Fruit fly (Drosophila melanogaster) whole organism, embryonic: Measurements from ENCODE around the gene ksr.

ENCODE experiments used
- CG10565 ChIP-seq: fragments of 200-800 bp; sonication (Bioruptor generic); optimal IDR thresholded peaks from 3 replicates; lab custom pipeline; 2016; ENCODE audit warnings: missing biosample characterization, mild to moderate bottlenecking, missing genetic modification characterization
- CG11695 ChIP-seq: fragments of 200-800 bp; sonication (Bioruptor generic); IDR thresholded peaks from 3 replicates; pipeline ENCODE4 v1.3.6; 2022; ENCODE audit warnings: missing biosample characterization, missing genetic modification characterization
- CG12155 ChIP-seq: fragments of 200-800 bp; sonication (Bioruptor generic); optimal IDR thresholded peaks from 3 replicates; lab custom pipeline; 2016; ENCODE audit warnings: missing biosample characterization, missing genetic modification characterization
- CG14860 ChIP-seq: fragments of 200-800 bp; sonication (Bioruptor generic); IDR thresholded peaks from 3 replicates; pipeline ENCODE4 v1.3.6; 2022; ENCODE audit warnings: missing biosample characterization, missing genetic modification characterization; ENCODE audit not compliant: partially characterized antibody
- CG15073 ChIP-seq: fragments of 200-800 bp; sonication (Bioruptor generic); optimal IDR thresholded peaks from 2 replicates; lab custom pipeline; 2016; ENCODE audit warnings: missing biosample characterization, missing genetic modification characterization
- CG15479 ChIP-seq: fragments of 200-800 bp; sonication (Bioruptor generic); optimal IDR thresholded peaks from 3 replicates; lab custom pipeline; 2019; ENCODE audit warnings: missing biosample characterization, mild to moderate bottlenecking, missing genetic modification characterization, moderate library complexity
- CG30020 ChIP-seq: fragments of 200-800 bp; optimal IDR thresholded peaks from 2 replicates; lab custom pipeline; 2019; ENCODE audit warnings: missing biosample characterization, mild to moderate bottlenecking, missing genetic modification characterization, moderate library complexity
- CG31224 ChIP-seq: fragments of 200-800 bp; sonication (Bioruptor generic); IDR thresholded peaks from 2 replicates; pipeline ENCODE4 v1.3.6; 2022; ENCODE audit warnings: missing biosample characterization, missing genetic modification characterization
- CG31388 ChIP-seq: fragments of 200-800 bp; sonication (Bioruptor generic); optimal IDR thresholded peaks from 2 replicates; lab custom pipeline; 2016; ENCODE audit warnings: missing biosample characterization, missing genetic modification characterization
- CG3281 ChIP-seq: fragments of 200-800 bp; sonication (Bioruptor generic); optimal IDR thresholded peaks from 3 replicates; lab custom pipeline; 2017; ENCODE audit warnings: missing biosample characterization, mild to moderate bottlenecking, missing genetic modification characterization
- CG42726 ChIP-seq: fragments of 200-800 bp; sonication (Bioruptor generic); IDR thresholded peaks from 2 replicates; pipeline ENCODE4 v1.3.6; 2022; ENCODE audit warnings: missing biosample characterization, missing genetic modification characterization; ENCODE audit not compliant: partially characterized antibody
- CG4282 ChIP-seq: fragments of 200-800 bp; sonication (Bioruptor generic); optimal IDR thresholded peaks from 2 replicates; lab custom pipeline; 2016; ENCODE audit warnings: missing biosample characterization, missing genetic modification characterization
- CG5180 ChIP-seq: fragments of 200-800 bp; sonication (Bioruptor generic); optimal IDR thresholded peaks from 3 replicates; lab custom pipeline; 2017; ENCODE audit warnings: missing biosample characterization, missing genetic modification characterization, mild to moderate bottlenecking, moderate library complexity, missing genetic modification reagents
- CG6175 ChIP-seq: fragments of 200-800 bp; sonication (Bioruptor generic); IDR thresholded peaks from 3 replicates; pipeline ENCODE4 v1.3.6; 2022; ENCODE audit warnings: missing biosample characterization, missing genetic modification characterization
- CG6813 ChIP-seq: fragments of 200-800 bp; sonication (Bioruptor generic); optimal IDR thresholded peaks from 2 replicates; lab custom pipeline; 2017; ENCODE audit warnings: missing biosample characterization, missing genetic modification characterization, mild to moderate bottlenecking, moderate library complexity, missing genetic modification reagents
- CG7372 ChIP-seq: fragments of 200-800 bp; sonication (Bioruptor generic); IDR thresholded peaks from 2 replicates; pipeline ENCODE4 v1.3.6; 2022; ENCODE audit warnings: missing biosample characterization, missing genetic modification characterization
- CG8359 ChIP-seq: fragments of 200-800 bp; sonication (Bioruptor generic); optimal IDR thresholded peaks from 2 replicates; lab custom pipeline; 2017; ENCODE audit warnings: missing biosample characterization, mild to moderate bottlenecking, missing genetic modification characterization, borderline replicate concordance
- CG9932 ChIP-seq: fragments of 200-800 bp; sonication (Bioruptor generic); IDR thresholded peaks from 2 replicates; pipeline ENCODE4 v1.3.6; 2022; ENCODE audit warnings: missing biosample characterization, missing genetic modification characterization
- D19B ChIP-seq: fragments of 200-800 bp; sonication (Bioruptor generic); optimal IDR thresholded peaks from 2 replicates; lab custom pipeline; 2017; ENCODE audit warnings: missing biosample characterization, mild to moderate bottlenecking, missing genetic modification characterization
- E2f1 ChIP-seq: fragments of 200-800 bp; sonication (Bioruptor generic); IDR thresholded peaks from 2 replicates; pipeline ENCODE4 v1.3.6; 2022; ENCODE audit warnings: missing biosample characterization, missing genetic modification characterization
- ERR ChIP-seq: fragments of 200-800 bp; sonication (Bioruptor generic); optimal IDR thresholded peaks from 2 replicates; lab custom pipeline; 2016; ENCODE audit warnings: missing biosample characterization, missing genetic modification characterization
- Ets65A ChIP-seq: fragments of 200-800 bp; sonication (Bioruptor generic); peaks from one replicate; lab custom pipeline; 2016; ENCODE audit warnings: missing biosample characterization, missing genetic modification characterization
- HLH54F ChIP-seq: fragments of 200-800 bp; sonication (Bioruptor generic); optimal IDR thresholded peaks from 3 replicates; lab custom pipeline; 2016; ENCODE audit warnings: missing biosample characterization, missing genetic modification characterization
- Hr78 ChIP-seq, 2 experiments: fragments of 200-800 bp in 1 of 2; fragments of >200 bp in 1 of 2; sonication (Bioruptor generic) in 1 of 2; optimal IDR thresholded peaks; 2 replicates each; lab custom pipeline; 2017 to 2019; ENCODE audit warnings: missing biosample characterization in 2 of 2, missing genetic modification characterization in 2 of 2, mild to moderate bottlenecking in 1 of 2, moderate library complexity in 1 of 2
- Med ChIP-seq: fragments of 200-800 bp; sonication (Bioruptor generic); peaks from one replicate; lab custom pipeline; 2016; ENCODE audit warnings: missing biosample characterization, missing genetic modification characterization, mild to moderate bottlenecking, inconsistent platforms, moderate library complexity
- Mes4 ChIP-seq: fragments of 200-800 bp; sonication (Bioruptor generic); optimal IDR thresholded peaks from 2 replicates; lab custom pipeline; 2016; ENCODE audit warnings: missing biosample characterization, missing genetic modification characterization
- NC2α ChIP-seq: fragments of 200-800 bp; sonication (Bioruptor generic); optimal IDR thresholded peaks from 2 replicates; lab custom pipeline; 2016; ENCODE audit warnings: missing biosample characterization, missing genetic modification characterization
- Nf-YC ChIP-seq: fragments of 200-800 bp; optimal IDR thresholded peaks from 3 replicates; lab custom pipeline; 2019; ENCODE audit warnings: missing biosample characterization, mild to moderate bottlenecking, missing genetic modification characterization, moderate library complexity
- Oli ChIP-seq: fragments of 200-800 bp; sonication (Bioruptor generic); optimal IDR thresholded peaks from 2 replicates; lab custom pipeline; 2018; ENCODE audit warnings: missing biosample characterization, mild to moderate bottlenecking, missing genetic modification characterization, moderate library complexity
- Poxn ChIP-seq: fragments of 200-800 bp; sonication (Bioruptor generic); IDR thresholded peaks from 2 replicates; pipeline ENCODE4 v1.3.6; 2022; ENCODE audit warnings: missing biosample characterization, missing genetic modification characterization
- Side ChIP-seq: fragments of 200-800 bp; sonication (Bioruptor generic); optimal IDR thresholded peaks from 2 replicates; lab custom pipeline; 2016; ENCODE audit warnings: missing biosample characterization, missing genetic modification characterization
- Ssrp ChIP-seq: fragments of 200-800 bp; sonication (Bioruptor generic); optimal IDR thresholded peaks from 2 replicates; lab custom pipeline; 2018; ENCODE audit warnings: missing biosample characterization, mild to moderate bottlenecking, missing genetic modification characterization, moderate library complexity
- ci ChIP-seq: fragments of 200-800 bp; sonication (Bioruptor generic); IDR thresholded peaks from 3 replicates; pipeline ENCODE4 v1.3.6; 2022; ENCODE audit warnings: missing biosample characterization, missing genetic modification characterization
- da ChIP-seq: fragments of 200-800 bp; sonication (Bioruptor generic); optimal IDR thresholded peaks from 2 replicates; lab custom pipeline; 2016; ENCODE audit warnings: missing biosample characterization, missing genetic modification characterization
- dan ChIP-seq: fragments of 200-800 bp; sonication (Bioruptor generic); IDR thresholded peaks from 2 replicates; pipeline ENCODE4 v1.3.6; 2022; ENCODE audit warnings: missing biosample characterization, missing genetic modification characterization
- en ChIP-seq: fragments of 200-800 bp; sonication (Bioruptor generic); optimal IDR thresholded peaks from 2 replicates; lab custom pipeline; 2016; ENCODE audit warnings: missing biosample characterization, missing genetic modification characterization
- gem ChIP-seq: fragments of 200-800 bp; sonication (Bioruptor generic); optimal IDR thresholded peaks from 2 replicates; lab custom pipeline; 2019; ENCODE audit warnings: missing biosample characterization, mild to moderate bottlenecking, missing genetic modification characterization, moderate library complexity
- grau ChIP-seq: fragments of 200-800 bp; optimal IDR thresholded peaks from 3 replicates; lab custom pipeline; 2019; ENCODE audit warnings: missing biosample characterization, mild to moderate bottlenecking, missing genetic modification characterization, moderate library complexity
- ind ChIP-seq: fragments of 200-800 bp; sonication (Bioruptor generic); optimal IDR thresholded peaks from 3 replicates; lab custom pipeline; 2016; ENCODE audit warnings: missing biosample characterization, missing genetic modification characterization
- ken ChIP-seq: fragments of 200-800 bp; sonication (Bioruptor generic); IDR thresholded peaks from 3 replicates; pipeline ENCODE4 v1.3.6; 2022; ENCODE audit warnings: missing biosample characterization, missing genetic modification characterization
- mld ChIP-seq: fragments of 200-800 bp; sonication (Bioruptor generic); IDR thresholded peaks from 3 replicates; pipeline ENCODE4 v1.3.6; 2022; ENCODE audit warnings: missing biosample characterization, missing genetic modification characterization; ENCODE audit not compliant: partially characterized antibody
- nom ChIP-seq: fragments of 200-800 bp; sonication (Bioruptor generic); optimal IDR thresholded peaks from 2 replicates; lab custom pipeline; 2017; ENCODE audit warnings: missing biosample characterization, missing genetic modification characterization, mild to moderate bottlenecking, moderate library complexity, missing genetic modification reagents
- pan ChIP-seq, 4 experiments: fragments of >200 bp in 3 of 4; fragments of 200-800 bp in 1 of 4; sonication (Bioruptor generic) in 1 of 4; optimal IDR thresholded peaks in 3 of 4; IDR thresholded peaks in 1 of 4; 2 replicates each; pipeline versions ENCODE4 v1.3.6 to Lab custom; 2017 to 2022; ENCODE audit warnings: missing biosample characterization in 2 of 4, missing genetic modification characterization in 2 of 4, mixed read lengths in 1 of 4
- pho ChIP-seq: fragments of 200-800 bp; sonication (Bioruptor generic); optimal IDR thresholded peaks from 2 replicates; lab custom pipeline; 2016; ENCODE audit warnings: missing biosample characterization, missing genetic modification characterization
- sens-2 ChIP-seq: fragments of 200-800 bp; sonication (Bioruptor generic); IDR thresholded peaks from 2 replicates; pipeline ENCODE4 v1.3.6; 2022; ENCODE audit warnings: missing biosample characterization, missing genetic modification characterization
- sqz ChIP-seq: fragments of 200-800 bp; sonication (Bioruptor generic); optimal IDR thresholded peaks from 3 replicates; lab custom pipeline; 2018; ENCODE audit warnings: missing biosample characterization, mild to moderate bottlenecking, missing genetic modification characterization
- ssp ChIP-seq: fragments of 200-800 bp; sonication (Bioruptor generic); IDR thresholded peaks from 2 replicates; pipeline ENCODE4 v1.3.6; 2022; ENCODE audit warnings: missing biosample characterization, missing genetic modification characterization
- tx ChIP-seq: fragments of 200-800 bp; sonication (Bioruptor generic); optimal IDR thresholded peaks from 2 replicates; lab custom pipeline; 2016; ENCODE audit warnings: missing biosample characterization, missing genetic modification characterization
- unpg ChIP-seq: fragments of 200-800 bp; sonication (Bioruptor generic); optimal IDR thresholded peaks from 3 replicates; lab custom pipeline; 2018; ENCODE audit warnings: missing biosample characterization, mild to moderate bottlenecking, missing genetic modification characterization, moderate library complexity
- wor ChIP-seq: fragments of 200-800 bp; sonication (Bioruptor generic); IDR thresholded peaks from 2 replicates; pipeline ENCODE4 v1.3.6; 2022; ENCODE audit warnings: missing biosample characterization, missing genetic modification characterization

ksr gene

DNA sequence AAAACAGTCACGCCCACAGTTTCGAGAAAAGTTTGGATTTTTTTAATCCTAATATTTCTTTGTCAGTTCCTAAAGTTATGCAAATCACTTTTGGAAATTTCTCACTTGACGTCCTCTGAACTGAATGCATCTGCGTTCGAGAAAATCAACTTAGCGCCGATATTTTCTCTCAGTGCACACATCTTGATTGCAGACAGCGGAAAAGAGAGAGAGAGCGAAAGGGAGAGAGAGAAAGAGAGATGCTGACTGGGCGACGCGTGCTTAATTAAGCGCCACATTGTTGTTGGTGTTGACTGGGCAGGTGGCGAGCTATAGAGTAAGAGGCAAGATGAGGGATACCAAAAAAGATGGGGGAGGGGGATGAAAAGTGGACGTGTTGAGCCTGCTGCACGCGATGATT is 34.9 kb upstream of the ksr start (continued):
- peak; percentile 15 for TF ChIP-seq CG8359 (GFP tag; lab: Kevin White, UChicago)
- TF ChIP-seq ERR = no peak
- no peak for TF ChIP-seq Hr78 (GFP tag; optimal IDR thresholded peaks at IDR 0.05; lab: Kevin White, UChicago)
- TF ChIP-seq ken = peak; percentile 60; the same call in 1 of the 3 replicates
- 0 out of 2 replicates have a peak, but pooled peaks have one; percentile 22 for TF ChIP-seq wor (GFP tag; lab: Robert Waterston, UW)
- no peak for TF ChIP-seq pan (optimal IDR thresholded peaks at IDR 0.05; lab: Kevin White, UChicago)
- peak in 1 of 2 experiments; percentile 66 for TF ChIP-seq pan (GFP tag; optimal IDR thresholded peaks at IDR 0.05 in 1 of 2, IDR thresholded peaks at IDR 0.05 in 1 of 2)
- no peak for TF ChIP-seq pho (GFP tag; lab: Kevin White, UChicago)
- TF ChIP-seq CG6813 = no peak
- peak; percentile 44; the same call in 1 of the 2 replicates for TF ChIP-seq sens-2 (GFP tag; lab: Robert Waterston, UW)
- no peak for TF ChIP-seq CG3281 (GFP tag; lab: Kevin White, UChicago)
- no peak for TF ChIP-seq dan (GFP tag; lab: Robert Waterston, UW)
- peak; percentile 43 for TF ChIP-seq grau
- no peak for TF ChIP-seq CG30020 (tag; lab: Kevin White, UChicago)
- peak; percentile 72 for TF ChIP-seq gem
- no peak for TF ChIP-seq CG31388 (GFP tag; lab: Kevin White, UChicago)
- no peak for TF ChIP-seq ssp
- no peak for TF ChIP-seq en
- peak; percentile 76 for TF ChIP-seq ci (GFP tag; lab: Robert Waterston, UW)
- TF ChIP-seq CG15479 (GFP tag; lab: Kevin White, UChicago) = no peak
- no peak for TF ChIP-seq CG4282 (GFP tag; lab: Kevin White, UChicago)
- TF ChIP-seq CG6175 (GFP tag; lab: Robert Waterston, UW) = 0 out of 3 replicates have a peak, but pooled peaks have one; percentile 19
- TF ChIP-seq CG10565 (GFP tag; lab: Kevin White, UChicago) = no peak
- TF ChIP-seq Oli (tag; lab: Kevin White, UChicago) = peak; percentile 67
- peak; percentile 17 for TF ChIP-seq D19B
- TF ChIP-seq CG12155 (GFP tag; lab: Kevin White, UChicago) = peak; percentile 27
- peak; percentile 60 for TF ChIP-seq Ssrp (tag; lab: Kevin White, UChicago)
- TF ChIP-seq CG9932 (GFP tag; lab: Robert Waterston, UW) = no peak
- TF ChIP-seq CG42726 = no peak
- peak; percentile 19 for TF ChIP-seq NC2α (GFP tag; lab: Kevin White, UChicago)
- TF ChIP-seq sqz (GFP tag; lab: Kevin White, UChicago) = no peak
- no peak for TF ChIP-seq Nf-YC
- TF ChIP-seq da = peak; percentile 35
- no peak for TF ChIP-seq Poxn (GFP tag; lab: Robert Waterston, UW)
- no peak for TF ChIP-seq CG31224
- TF ChIP-seq CG15073 (GFP tag; lab: Kevin White, UChicago) = no peak
- no peak for TF ChIP-seq E2f1 (GFP tag; lab: Robert Waterston, UW)
- 0 out of 2 replicates have a peak, but pooled peaks have one; percentile 33 for TF ChIP-seq CG7372 (GFP tag; lab: Robert Waterston, UW)
- peak; percentile 53; the same call in 1 of the 3 replicates for TF ChIP-seq CG11695 (GFP tag; lab: Robert Waterston, UW)
- peak; percentile 26 for TF ChIP-seq nom (GFP tag; lab: Kevin White, UChicago)
- peak; percentile 68 for TF ChIP-seq Mes4
- TF ChIP-seq Ets65A = peak; percentile 89
- peak; percentile 93 for TF ChIP-seq Med
- TF ChIP-seq mld = no peak
- no peak for TF ChIP-seq CG5180 (GFP tag; lab: Kevin White, UChicago)
- peak; percentile 66 for TF ChIP-seq unpg (GFP tag; lab: Kevin White, UChicago)
- TF ChIP-seq tx = peak; percentile 21
- TF ChIP-seq CG14860 (GFP tag; lab: Robert Waterston, UW) = no peak
- peak; percentile 61 for TF ChIP-seq ind (GFP tag; lab: Kevin White, UChicago)
- TF ChIP-seq Side (GFP tag; lab: Kevin White, UChicago) = peak; percentile 44
- TF ChIP-seq HLH54F (GFP tag; lab: Kevin White, UChicago) = no peak
